Fruit fly (Drosophila melanogaster) whole organism, embryonic: ENCODE measurements around the gene TBC1D16.
A peak's percentile ranks its signal among the peaks of the same experiment; 100 is the strongest.

ENCODE experiments used
- BEAF-32 ChIP-seq: fragments of 200-800 bp; sonication (Bioruptor generic); optimal IDR thresholded peaks from 3 replicates; lab custom pipeline; 2017; ENCODE audit warnings: missing biosample characterization, missing genetic modification characterization, mild to moderate bottlenecking, moderate library complexity, missing genetic modification reagents
- CG10267 ChIP-seq: fragments of 200-800 bp; sonication (Bioruptor generic); optimal IDR thresholded peaks from 2 replicates; lab custom pipeline; 2018; ENCODE audit warnings: missing biosample characterization, mild to moderate bottlenecking, missing genetic modification characterization, moderate library complexity
- CG10274 ChIP-seq: fragments of 200-800 bp; sonication (Bioruptor generic); optimal IDR thresholded peaks from 3 replicates; lab custom pipeline; 2017; ENCODE audit warnings: missing biosample characterization, mild to moderate bottlenecking, missing genetic modification characterization
- CG11093 ChIP-seq: fragments of 200-800 bp; sonication (Bioruptor generic); IDR thresholded peaks from 3 replicates; pipeline ENCODE4 v1.3.6; 2022; ENCODE audit warnings: missing biosample characterization, missing genetic modification characterization
- CG11723 ChIP-seq: fragments of 200-800 bp; sonication (Bioruptor generic); optimal IDR thresholded peaks from 2 replicates; lab custom pipeline; 2017; ENCODE audit warnings: missing biosample characterization, mild to moderate bottlenecking, missing genetic modification characterization
- CG12219 ChIP-seq: fragments of 200-800 bp; sonication (Bioruptor generic); optimal IDR thresholded peaks from 3 replicates; lab custom pipeline; 2018; ENCODE audit warnings: missing biosample characterization, mild to moderate bottlenecking, missing genetic modification characterization
- CG15269 ChIP-seq: fragments of 200-800 bp; sonication (Bioruptor generic); optimal IDR thresholded peaks from 2 replicates; lab custom pipeline; 2018; ENCODE audit warnings: missing biosample characterization, mild to moderate bottlenecking, missing genetic modification characterization, moderate library complexity
- CG17568 ChIP-seq: fragments of 200-800 bp; sonication (Bioruptor generic); optimal IDR thresholded peaks from 2 replicates; lab custom pipeline; 2018; ENCODE audit warnings: missing biosample characterization, mild to moderate bottlenecking, missing genetic modification characterization, moderate library complexity
- CG18262 ChIP-seq: fragments of 200-800 bp; optimal IDR thresholded peaks from 3 replicates; lab custom pipeline; 2019; ENCODE audit warnings: missing biosample characterization, mild to moderate bottlenecking, missing genetic modification characterization, moderate library complexity
- CG34422 ChIP-seq: fragments of 200-800 bp; sonication (Bioruptor generic); IDR thresholded peaks from 3 replicates; pipeline ENCODE4 v1.3.6; 2022; ENCODE audit warnings: missing biosample characterization, missing genetic modification characterization
- CG4404 ChIP-seq: fragments of 200-800 bp; sonication (Bioruptor generic); IDR thresholded peaks from 2 replicates; pipeline ENCODE4 v1.3.6; 2022; ENCODE audit warnings: missing biosample characterization, missing genetic modification characterization
- CG6175 ChIP-seq: fragments of 200-800 bp; sonication (Bioruptor generic); IDR thresholded peaks from 3 replicates; pipeline ENCODE4 v1.3.6; 2022; ENCODE audit warnings: missing biosample characterization, missing genetic modification characterization
- CG6683 ChIP-seq: fragments of 200-800 bp; sonication (Bioruptor generic); optimal IDR thresholded peaks from 2 replicates; lab custom pipeline; 2017; ENCODE audit warnings: missing biosample characterization, mild to moderate bottlenecking, missing genetic modification characterization, missing genetic modification reagents
- CG8388 ChIP-seq: fragments of 200-800 bp; sonication (Bioruptor generic); optimal IDR thresholded peaks from 2 replicates; lab custom pipeline; 2019; ENCODE audit warnings: missing biosample characterization, mild to moderate bottlenecking, missing genetic modification characterization, moderate library complexity
- CG9797 ChIP-seq: fragments of 200-800 bp; sonication (Bioruptor generic); optimal IDR thresholded peaks from 3 replicates; lab custom pipeline; 2018; ENCODE audit warnings: missing biosample characterization, mild to moderate bottlenecking, missing genetic modification characterization
- CG9876 ChIP-seq: fragments of 200-800 bp; sonication (Bioruptor generic); optimal IDR thresholded peaks from 2 replicates; lab custom pipeline; 2016; ENCODE audit warnings: missing biosample characterization, missing genetic modification characterization
- CrebB ChIP-seq: fragments of 200-800 bp; sonication (Bioruptor generic); optimal IDR thresholded peaks from 3 replicates; lab custom pipeline; 2018; ENCODE audit warnings: missing biosample characterization, mild to moderate bottlenecking, missing genetic modification characterization
- Dek ChIP-seq: fragments of 200-800 bp; sonication (Bioruptor generic); optimal IDR thresholded peaks from 3 replicates; lab custom pipeline; 2019; ENCODE audit warnings: missing biosample characterization, mild to moderate bottlenecking, missing genetic modification characterization, moderate library complexity
- E2f1 ChIP-seq: fragments of 200-800 bp; sonication (Bioruptor generic); IDR thresholded peaks from 2 replicates; pipeline ENCODE4 v1.3.6; 2022; ENCODE audit warnings: missing biosample characterization, missing genetic modification characterization
- Hmx ChIP-seq: fragments of 200-800 bp; sonication (Bioruptor generic); optimal IDR thresholded peaks from 2 replicates; lab custom pipeline; 2016; ENCODE audit warnings: missing biosample characterization, missing genetic modification characterization
- Mes4 ChIP-seq: fragments of 200-800 bp; sonication (Bioruptor generic); optimal IDR thresholded peaks from 2 replicates; lab custom pipeline; 2016; ENCODE audit warnings: missing biosample characterization, missing genetic modification characterization
- PHDP ChIP-seq: fragments of 200-800 bp; sonication (Bioruptor generic); optimal IDR thresholded peaks from 3 replicates; lab custom pipeline; 2018; ENCODE audit warnings: missing biosample characterization, mild to moderate bottlenecking, missing genetic modification characterization, moderate library complexity
- Sox102F ChIP-seq: fragments of 200-800 bp; sonication (Bioruptor generic); optimal IDR thresholded peaks from 2 replicates; lab custom pipeline; 2018; ENCODE audit warnings: missing biosample characterization, mild to moderate bottlenecking, missing genetic modification characterization, moderate library complexity
- Xbp1 ChIP-seq: fragments of 200-800 bp; sonication (Bioruptor generic); optimal IDR thresholded peaks from 3 replicates; lab custom pipeline; 2016; ENCODE audit warnings: missing biosample characterization, mild to moderate bottlenecking, missing genetic modification characterization
- ara ChIP-seq: fragments of 200-800 bp; sonication (Bioruptor generic); IDR thresholded peaks from 2 replicates; pipeline ENCODE4 v1.3.6; 2022; ENCODE audit warnings: missing biosample characterization, missing genetic modification characterization
- cad ChIP-seq: fragments of >200 bp; optimal IDR thresholded peaks from 2 replicates; lab custom pipeline; 2017; ENCODE audit warnings: missing biosample characterization, missing genetic modification characterization
- ci ChIP-seq: fragments of 200-800 bp; sonication (Bioruptor generic); IDR thresholded peaks from 3 replicates; pipeline ENCODE4 v1.3.6; 2022; ENCODE audit warnings: missing biosample characterization, missing genetic modification characterization
- corto ChIP-seq: fragments of 200-800 bp; sonication (Bioruptor generic); optimal IDR thresholded peaks from 2 replicates; lab custom pipeline; 2016; ENCODE audit warnings: missing biosample characterization, mild to moderate bottlenecking, missing genetic modification characterization, moderate library complexity
- da ChIP-seq: fragments of 200-800 bp; sonication (Bioruptor generic); optimal IDR thresholded peaks from 2 replicates; lab custom pipeline; 2016; ENCODE audit warnings: missing biosample characterization, missing genetic modification characterization
- dati ChIP-seq: fragments of 200-800 bp; sonication (Bioruptor generic); IDR thresholded peaks from 2 replicates; pipeline ENCODE4 v1.3.6; 2022; ENCODE audit warnings: missing biosample characterization, missing genetic modification characterization
- dm ChIP-seq: fragments of 200-800 bp; sonication (Bioruptor generic); optimal IDR thresholded peaks from 3 replicates; lab custom pipeline; 2016; ENCODE audit warnings: missing biosample characterization, missing genetic modification characterization
- dysf ChIP-seq: fragments of 200-800 bp; sonication (Bioruptor generic); IDR thresholded peaks from 3 replicates; pipeline ENCODE4 v1.3.6; 2022; ENCODE audit warnings: missing biosample characterization, missing genetic modification characterization
- emc ChIP-seq: fragments of 200-800 bp; sonication (Bioruptor generic); optimal IDR thresholded peaks from 2 replicates; lab custom pipeline; 2016; ENCODE audit warnings: missing biosample characterization, missing genetic modification characterization
- fd96Cb ChIP-seq: fragments of 200-800 bp; sonication (Bioruptor generic); optimal IDR thresholded peaks from 2 replicates; lab custom pipeline; 2018; ENCODE audit warnings: missing biosample characterization, mild to moderate bottlenecking, missing genetic modification characterization, moderate library complexity
- fru ChIP-seq: fragments of >200 bp; optimal IDR thresholded peaks from 2 replicates; lab custom pipeline; 2017
- gce ChIP-seq: fragments of 200-800 bp; sonication (Bioruptor generic); IDR thresholded peaks from 3 replicates; pipeline ENCODE4 v1.3.6; 2022; ENCODE audit warnings: missing biosample characterization, missing genetic modification characterization
- gem ChIP-seq: fragments of 200-800 bp; sonication (Bioruptor generic); optimal IDR thresholded peaks from 2 replicates; lab custom pipeline; 2019; ENCODE audit warnings: missing biosample characterization, mild to moderate bottlenecking, missing genetic modification characterization, moderate library complexity
- grn ChIP-seq: fragments of 200-800 bp; sonication (Bioruptor generic); optimal IDR thresholded peaks from 3 replicates; lab custom pipeline; 2017; ENCODE audit warnings: missing biosample characterization, missing genetic modification characterization
- ham ChIP-seq: fragments of 200-800 bp; sonication (Bioruptor generic); IDR thresholded peaks from 2 replicates; pipeline ENCODE4 v1.3.6; 2022; ENCODE audit warnings: missing biosample characterization, missing genetic modification characterization
- lilli ChIP-seq: fragments of 200-800 bp; sonication (Bioruptor generic); optimal IDR thresholded peaks from 3 replicates; lab custom pipeline; 2016; ENCODE audit warnings: missing biosample characterization, missing genetic modification characterization
- odd ChIP-seq: fragments of 200-800 bp; sonication (Bioruptor generic); optimal IDR thresholded peaks from 2 replicates; lab custom pipeline; 2017; ENCODE audit warnings: missing biosample characterization, mild to moderate bottlenecking, missing genetic modification characterization
- otp ChIP-seq: fragments of 200-800 bp; sonication (Bioruptor generic); IDR thresholded peaks from 3 replicates; pipeline ENCODE4, ENCODE4 v1.3.6; 2022; ENCODE audit warnings: missing biosample characterization, missing genetic modification characterization
- peb ChIP-seq: fragments of 200-800 bp; sonication (Bioruptor generic); IDR thresholded peaks from 2 replicates; pipeline ENCODE4 v1.3.6; 2022; ENCODE audit warnings: missing biosample characterization, missing genetic modification characterization
- pfk ChIP-seq: fragments of 200-800 bp; sonication (Bioruptor generic); optimal IDR thresholded peaks from 2 replicates; lab custom pipeline; 2018; ENCODE audit warnings: missing biosample characterization, mild to moderate bottlenecking, missing genetic modification characterization, moderate library complexity
- pnt ChIP-seq: fragments of 200-800 bp; sonication (Bioruptor generic); optimal IDR thresholded peaks from 3 replicates; lab custom pipeline; 2016; ENCODE audit warnings: missing biosample characterization, missing genetic modification characterization
- salm ChIP-seq: fragments of 200-800 bp; sonication (Bioruptor generic); optimal IDR thresholded peaks from 2 replicates; lab custom pipeline; 2018; ENCODE audit warnings: missing biosample characterization, mild to moderate bottlenecking, missing genetic modification characterization
- slp2 ChIP-seq: fragments of 200-800 bp; sonication (Bioruptor generic); optimal IDR thresholded peaks from 2 replicates; lab custom pipeline; 2016; ENCODE audit warnings: missing biosample characterization, missing genetic modification characterization
- so ChIP-seq: fragments of 200-800 bp; sonication (Bioruptor generic); IDR thresholded peaks from 3 replicates; pipeline ENCODE4 v1.3.6; 2022; ENCODE audit warnings: missing biosample characterization, missing genetic modification characterization
- tll ChIP-seq, 2 experiments: fragments of 200-800 bp in 1 of 2; fragments of >200 bp in 1 of 2; sonication (Bioruptor generic) in 1 of 2; optimal IDR thresholded peaks; 2 replicates each; lab custom pipeline; 2017 to 2019; ENCODE audit warnings: missing biosample characterization in 2 of 2, missing genetic modification characterization in 2 of 2, mild to moderate bottlenecking in 1 of 2, moderate library complexity in 1 of 2
- tna ChIP-seq: fragments of 200-800 bp; sonication (Bioruptor generic); IDR thresholded peaks from 2 replicates; pipeline ENCODE4 v1.3.6; 2022; ENCODE audit warnings: missing biosample characterization, missing genetic modification characterization; ENCODE audit not compliant: partially characterized antibody
- vvl ChIP-seq: fragments of 200-800 bp; sonication (Bioruptor generic); IDR thresholded peaks from 2 replicates; pipeline ENCODE4 v1.3.6; 2022; ENCODE audit warnings: missing biosample characterization, missing genetic modification characterization
- wek ChIP-seq: fragments of 200-800 bp; sonication (Bioruptor generic); optimal IDR thresholded peaks from 3 replicates; lab custom pipeline; 2018; ENCODE audit warnings: missing biosample characterization, mild to moderate bottlenecking, missing genetic modification characterization, moderate library complexity

Gene TBC1D16

DNA sequence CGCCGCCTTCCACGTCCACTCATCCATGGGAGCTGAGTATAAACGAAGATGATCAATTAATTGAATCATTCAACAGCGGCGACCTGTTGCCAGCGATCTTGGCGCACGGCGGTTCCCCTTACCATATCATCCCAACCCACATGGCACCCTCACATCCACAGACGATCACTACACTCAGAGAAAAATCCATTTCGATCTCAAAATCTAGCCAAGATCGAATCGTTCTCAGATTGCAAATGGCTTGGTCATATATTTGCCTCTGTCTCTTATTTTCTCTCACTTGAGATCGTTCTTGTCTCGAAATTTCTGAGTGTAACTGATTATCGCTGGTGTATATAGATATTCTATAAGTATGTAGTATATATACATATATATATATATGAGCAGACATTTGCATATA, 32.9 kb upstream of the TBC1D16 start (continued):
- peak; percentile 52 for TF ChIP-seq lilli (GFP tag; lab: Kevin White, UChicago)
- TF ChIP-seq peb (GFP tag; lab: Robert Waterston, UW), result peak; percentile 56
- no peak for TF ChIP-seq BEAF-32
- TF ChIP-seq Sox102F (GFP tag; lab: Kevin White, UChicago), result peak; percentile 65
- peak; percentile 59 for TF ChIP-seq PHDP (tag; lab: Kevin White, UChicago)
- TF ChIP-seq CG8388 (GFP tag; lab: Kevin White, UChicago), result peak; percentile 25
- TF ChIP-seq CG10274 (GFP tag; lab: Kevin White, UChicago), result no peak
- TF ChIP-seq CG18262 (tag; lab: Kevin White, UChicago), result peak; percentile 52
- TF ChIP-seq tll (GFP tag; optimal IDR thresholded peaks at IDR 0.05; lab: Kevin White, UChicago), result no peak
- TF ChIP-seq gce (GFP tag; lab: Robert Waterston, UW), result peak; percentile 45; the same call in 1 of the 3 replicates
- TF ChIP-seq CG6683 (GFP tag; lab: Kevin White, UChicago), result no peak
- TF ChIP-seq pnt, result peak; percentile 16
- TF ChIP-seq gem (tag; lab: Kevin White, UChicago), result peak; percentile 69
- TF ChIP-seq wek (GFP tag; lab: Kevin White, UChicago), result no peak
- no peak for TF ChIP-seq slp2 (GFP tag; lab: Kevin White, UChicago)
- no peak for TF ChIP-seq pfk (GFP tag; lab: Kevin White, UChicago)
- no peak for TF ChIP-seq cad (GFP tag; lab: Kevin White, UChicago)
- peak; percentile 51; the same call in 1 of the 3 replicates for TF ChIP-seq so
- no peak for TF ChIP-seq ham
- TF ChIP-seq E2f1 (GFP tag; lab: Robert Waterston, UW), result peak; percentile 57
- TF ChIP-seq corto (GFP tag; lab: Kevin White, UChicago), result no peak
- TF ChIP-seq CG11723 (GFP tag; lab: Kevin White, UChicago), result no peak
- TF ChIP-seq fd96Cb (tag; lab: Kevin White, UChicago), result peak; percentile 48
- TF ChIP-seq ci (GFP tag; lab: Robert Waterston, UW), result peak; percentile 75; the same call in 2 of the 3 replicates
- no peak for TF ChIP-seq Hmx (GFP tag; lab: Kevin White, UChicago)
- no peak for TF ChIP-seq Dek
- TF ChIP-seq CG12219 (GFP tag; lab: Kevin White, UChicago), result peak; percentile 38
- no peak for TF ChIP-seq da (GFP tag; lab: Kevin White, UChicago)
- peak; percentile 72 for TF ChIP-seq dysf (GFP tag; lab: Robert Waterston, UW)
- no peak for TF ChIP-seq CrebB (tag; lab: Kevin White, UChicago)
- TF ChIP-seq CG4404 (GFP tag; lab: Robert Waterston, UW), result no peak
- peak; percentile 11 for TF ChIP-seq salm (tag; lab: Kevin White, UChicago)
- TF ChIP-seq emc (GFP tag; lab: Kevin White, UChicago), result no peak
- peak; percentile 56; the same call in 1 of the 2 replicates for TF ChIP-seq dati
- TF ChIP-seq odd (GFP tag; lab: Kevin White, UChicago), result peak; percentile 11
- no peak for TF ChIP-seq CG6175 (GFP tag; lab: Robert Waterston, UW)
- TF ChIP-seq tna (GFP tag; lab: Robert Waterston, UW), result no peak
- TF ChIP-seq CG17568 (GFP tag; lab: Kevin White, UChicago), result peak; percentile 34
- peak; percentile 26; the same call in 1 of the 3 replicates for TF ChIP-seq otp (GFP tag; lab: Robert Waterston, UW)
- TF ChIP-seq CG9876 (GFP tag; lab: Kevin White, UChicago), result no peak
- no peak for TF ChIP-seq Mes4 (GFP tag; lab: Kevin White, UChicago)
- peak; percentile 72 for TF ChIP-seq CG15269 (tag; lab: Kevin White, UChicago)
- TF ChIP-seq CG11093, result no peak
- TF ChIP-seq ara (GFP tag; lab: Robert Waterston, UW), result peak; percentile 66; the same call in 1 of the 2 replicates
- TF ChIP-seq CG9797 (GFP tag; lab: Kevin White, UChicago), result no peak
- TF ChIP-seq CG34422, result peak; percentile 73; the same call in 2 of the 3 replicates
- TF ChIP-seq vvl (GFP tag; lab: Robert Waterston, UW), result peak; percentile 81
- no peak for TF ChIP-seq dm (GFP tag; lab: Kevin White, UChicago)
- no peak for TF ChIP-seq grn (GFP tag; lab: Kevin White, UChicago)
- TF ChIP-seq Xbp1 (GFP tag; lab: Kevin White, UChicago), result peak; percentile 61
- TF ChIP-seq CG10267 (tag; lab: Kevin White, UChicago), result peak; percentile 41
- TF ChIP-seq fru (lab: Kevin White, UChicago), result no peak
